Fruit fly (Drosophila melanogaster): ENCODE results near the gene CG4161.

The CG4161 gene

DNA sequence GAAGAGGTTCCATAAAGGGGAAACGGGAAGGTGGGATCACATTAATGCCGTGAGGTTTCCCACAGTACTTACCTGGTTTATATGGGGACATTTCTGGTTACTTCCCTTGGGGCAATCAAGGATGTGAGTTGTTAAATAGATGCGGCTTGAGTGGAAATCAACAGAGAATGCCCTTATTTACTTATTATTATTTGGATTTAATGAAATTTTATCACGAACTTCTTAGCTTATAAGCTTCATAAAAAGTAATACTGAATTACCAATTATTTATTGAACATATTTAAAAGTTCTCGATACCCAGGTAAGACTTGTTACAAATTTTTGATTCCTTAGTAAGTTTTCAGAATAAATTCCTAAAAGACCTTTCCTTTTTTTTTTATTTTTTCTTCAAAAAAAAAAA, at the start of gene CG4161:
TSS of gene CG4161 (plus strand) at position 301 of the 400 bp plus-strand sequence.
- no peak for TF ChIP-seq CG17801 (GFP tag; optimal IDR thresholded peaks at IDR 0.05; ENCODE audit: partially characterized antibody)

DNA sequence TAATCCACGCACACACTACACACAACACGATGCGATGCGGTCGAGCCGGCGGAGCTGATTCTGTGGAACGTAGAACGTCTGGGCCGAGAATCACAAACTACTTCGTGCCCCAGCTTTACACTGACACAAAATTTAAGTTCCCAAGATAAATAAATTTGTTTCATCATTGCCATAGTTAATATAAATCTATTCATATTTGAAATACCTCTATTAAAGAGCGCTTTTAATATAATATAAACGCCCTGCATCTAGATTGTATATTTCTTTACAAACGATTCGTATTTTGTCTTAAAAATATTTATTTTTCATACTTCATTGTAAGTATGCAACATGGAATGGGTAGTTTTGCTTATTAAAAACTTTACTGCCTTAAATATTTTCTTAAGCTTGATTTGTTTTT, 47.8 kb upstream of the CG4161 start:
- no peak for TF ChIP-seq CG17801 (GFP tag; optimal IDR thresholded peaks at IDR 0.05; ENCODE audit: partially characterized antibody)

DNA sequence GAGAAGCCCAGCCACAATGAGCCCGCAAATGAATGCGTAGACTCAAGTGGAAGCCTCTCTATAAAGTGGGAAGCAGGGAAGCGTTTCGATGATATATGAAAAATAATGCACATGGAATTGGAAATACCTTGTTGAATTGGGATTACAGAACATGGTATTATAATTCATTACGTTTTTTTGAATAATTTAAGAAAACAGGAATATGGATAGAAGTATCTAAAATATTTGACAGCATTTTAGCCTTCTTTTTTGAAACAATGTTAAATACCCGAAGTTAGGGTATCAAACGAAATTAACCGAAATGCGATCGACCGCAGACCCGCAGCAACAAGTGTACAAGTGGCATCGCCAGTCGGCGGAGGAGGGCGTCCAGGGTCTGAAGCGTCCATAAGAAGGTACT, 47.0 kb upstream of the CG4161 start:
- no peak for TF ChIP-seq CG17801 (GFP tag; optimal IDR thresholded peaks at IDR 0.05; ENCODE audit: partially characterized antibody)

DNA sequence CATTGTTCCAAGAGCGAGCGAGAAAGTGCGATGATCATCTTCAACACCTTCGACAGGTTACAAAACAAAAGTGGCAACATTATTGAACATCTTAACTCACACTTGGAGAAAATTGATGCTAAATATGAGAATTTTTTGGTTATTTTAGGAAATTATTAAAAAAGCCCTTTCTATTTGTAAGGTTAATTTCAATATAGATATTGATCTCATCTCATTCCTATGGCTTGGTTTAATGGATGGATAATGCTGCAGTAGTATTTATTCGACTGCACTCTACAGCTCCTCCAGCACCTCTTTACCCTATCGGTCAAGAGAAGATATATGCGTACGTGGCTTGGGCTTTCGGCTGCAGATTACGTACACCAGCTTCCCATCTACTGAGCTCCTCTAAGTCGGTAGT, 46.4 kb upstream of the CG4161 start:
- no peak for TF ChIP-seq CG17801 (GFP tag; optimal IDR thresholded peaks at IDR 0.05; ENCODE audit: partially characterized antibody)

DNA sequence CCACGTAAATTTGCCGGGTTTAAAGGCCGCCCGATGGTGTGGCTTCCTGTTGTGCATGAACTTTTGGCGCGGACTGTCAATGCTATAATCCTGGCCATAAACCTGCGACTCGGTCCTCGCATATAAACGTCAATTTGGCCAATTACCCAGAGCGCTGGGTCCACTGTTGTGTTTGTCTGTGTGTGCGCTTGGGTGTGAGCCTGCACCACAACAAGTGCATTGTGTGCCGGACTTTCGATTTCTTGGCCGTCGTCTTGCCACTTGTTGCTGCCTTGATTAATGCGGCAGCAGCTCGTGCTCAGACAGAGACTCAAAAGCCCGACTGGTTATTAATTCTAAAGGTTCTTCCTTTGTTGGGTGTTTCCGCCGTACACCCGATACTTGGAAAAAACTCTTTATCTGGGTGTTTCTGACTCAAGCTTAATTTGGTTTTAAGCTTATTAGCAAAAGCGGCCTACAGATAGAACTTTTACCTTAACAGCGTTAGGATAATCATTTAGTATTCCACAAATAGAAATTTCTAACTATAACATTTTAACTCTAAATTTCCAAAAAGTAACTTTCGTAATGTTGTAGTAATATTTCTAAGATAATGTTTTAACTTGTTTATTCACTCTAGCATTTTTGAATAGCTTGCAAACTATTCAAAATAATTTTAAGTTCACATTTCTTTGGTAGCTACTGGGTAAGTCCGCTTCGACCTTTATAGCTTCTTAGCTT, 45.1 kb upstream of the CG4161 start:
- no peak for TF ChIP-seq CG17801 (GFP tag; optimal IDR thresholded peaks at IDR 0.05; ENCODE audit: partially characterized antibody)

DNA sequence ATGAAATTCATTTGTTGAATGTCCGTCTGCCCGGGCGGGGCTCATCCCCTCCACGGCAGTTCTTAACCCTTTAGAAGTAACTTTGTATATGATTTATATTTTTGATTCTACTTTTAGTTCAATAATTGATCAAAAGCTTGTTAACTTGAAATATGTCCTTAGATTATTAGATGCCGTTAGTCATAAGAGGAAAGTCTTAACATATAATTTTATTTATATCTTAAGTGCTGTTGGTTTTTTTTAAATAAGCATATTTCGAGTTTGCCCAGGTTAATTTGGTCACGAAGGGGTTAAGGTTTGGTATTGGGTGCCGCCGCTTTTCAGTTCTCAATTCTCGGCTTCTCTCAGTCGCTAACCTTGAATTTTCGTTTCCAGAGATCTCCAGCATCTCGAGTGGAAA, 44.1 kb upstream of the CG4161 start:
- no peak for TF ChIP-seq CG17801 (GFP tag; optimal IDR thresholded peaks at IDR 0.05; ENCODE audit: partially characterized antibody)

DNA sequence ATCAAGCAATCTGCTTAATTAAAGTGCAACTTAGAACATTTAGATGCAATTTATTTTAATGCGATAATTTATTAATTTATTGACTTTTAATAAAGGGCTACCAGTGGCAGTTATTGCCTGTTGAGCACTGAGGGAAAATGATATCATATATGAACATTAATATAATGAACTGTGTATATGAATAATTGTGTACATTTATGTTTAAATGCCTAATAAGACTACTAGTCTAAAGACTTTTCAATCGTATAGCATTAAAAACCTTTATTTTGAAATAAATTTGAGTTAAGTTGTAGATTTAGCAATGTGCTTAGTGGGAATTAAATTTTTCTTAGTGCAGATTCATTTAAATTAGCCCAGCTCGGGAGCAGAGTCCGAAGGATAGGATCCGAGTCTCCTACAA, 42.7 kb upstream of the CG4161 start:
- TF ChIP-seq CG17801 (GFP tag; optimal IDR thresholded peaks at IDR 0.05; ENCODE audit: partially characterized antibody) = no peak

DNA sequence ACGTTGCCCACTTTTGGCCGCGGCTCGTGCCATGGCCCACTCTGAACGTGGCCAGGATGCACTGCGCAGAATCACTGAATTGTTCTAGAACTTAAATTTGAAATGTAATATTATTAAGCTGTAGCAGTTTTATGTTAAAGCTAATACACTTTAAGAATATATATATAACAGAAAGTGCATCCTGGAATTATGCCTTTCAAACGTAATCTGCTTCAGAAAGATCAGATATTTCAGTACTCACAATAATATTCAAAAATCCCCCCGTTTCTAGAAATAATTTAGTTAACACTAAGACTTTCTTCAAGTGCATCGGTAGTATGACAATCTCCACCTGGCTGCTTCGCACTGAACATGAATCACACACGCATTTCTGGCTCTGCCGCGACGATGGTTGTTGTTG, 40.7 kb upstream of the CG4161 start:
- TF ChIP-seq CG17801 (GFP tag; optimal IDR thresholded peaks at IDR 0.05; ENCODE audit: partially characterized antibody) = no peak

DNA sequence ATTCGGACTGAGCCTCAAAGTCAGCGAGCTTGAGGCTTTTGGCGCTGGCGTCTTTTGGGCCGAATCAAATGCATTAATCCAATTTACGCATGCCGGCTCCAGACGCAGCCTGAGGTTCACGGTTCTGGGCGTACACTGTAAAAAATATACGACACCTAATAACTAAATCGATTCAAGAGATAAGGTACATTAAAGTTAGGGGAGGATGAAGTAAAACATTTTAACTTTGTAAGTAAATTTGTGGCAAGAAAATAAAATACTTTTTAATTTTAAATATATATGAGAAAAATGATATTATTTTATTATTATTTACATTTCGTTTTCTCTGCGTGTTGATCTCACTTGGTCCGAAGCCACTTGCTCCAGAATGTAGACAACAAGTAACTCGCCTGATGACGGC, 36.3 kb upstream of the CG4161 start:
- no peak for TF ChIP-seq CG17801 (GFP tag; optimal IDR thresholded peaks at IDR 0.05; ENCODE audit: partially characterized antibody)

DNA sequence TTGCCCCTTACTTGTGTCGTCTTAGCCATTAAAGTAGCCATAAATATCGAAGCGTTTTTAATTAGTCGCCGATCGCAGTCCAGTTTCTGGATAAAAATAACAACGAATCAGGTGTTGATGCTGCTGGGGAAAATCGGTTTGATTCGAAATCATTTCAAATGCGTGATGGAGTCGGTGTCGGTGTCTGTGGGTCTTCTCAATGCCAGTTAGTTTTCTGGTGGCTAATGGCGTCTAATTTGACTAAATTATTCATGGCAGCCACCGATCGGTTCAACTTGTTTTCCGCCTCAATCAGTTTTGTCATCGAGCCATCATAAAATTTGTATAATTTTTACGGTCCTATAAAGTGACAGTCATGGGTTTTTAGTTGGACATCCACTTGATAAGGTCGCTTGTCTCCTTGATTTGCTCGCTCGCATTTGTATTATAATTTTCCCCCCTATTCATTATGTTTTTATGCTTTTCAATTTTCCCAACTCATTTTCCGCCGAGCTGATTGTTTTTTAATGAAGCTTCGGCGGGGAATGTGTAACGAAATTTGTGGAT, 32.7 kb upstream of the CG4161 start:
- no peak for TF ChIP-seq CG17801 (GFP tag; optimal IDR thresholded peaks at IDR 0.05; ENCODE audit: partially characterized antibody)

DNA sequence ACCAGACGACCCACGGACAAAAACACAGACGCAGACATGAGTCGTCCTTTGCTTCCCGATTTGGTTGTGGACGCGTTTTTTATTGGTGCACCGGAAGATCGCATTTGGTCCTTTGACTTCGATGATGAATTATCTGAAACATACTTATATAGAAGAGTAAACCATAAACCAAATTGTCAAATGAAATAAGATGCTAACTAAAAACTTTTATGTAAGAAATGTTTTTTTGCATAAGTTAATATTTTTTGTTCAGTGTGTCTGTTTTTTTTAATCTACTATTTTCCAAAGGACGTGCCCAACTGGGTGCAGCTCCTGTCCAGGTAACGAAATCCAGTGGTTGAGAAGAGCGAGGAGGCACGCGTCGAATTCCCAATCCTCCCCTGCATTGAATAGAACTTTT, 31.2 kb upstream of the CG4161 start:
- no peak for TF ChIP-seq CG17801 (GFP tag; optimal IDR thresholded peaks at IDR 0.05; ENCODE audit: partially characterized antibody)

DNA sequence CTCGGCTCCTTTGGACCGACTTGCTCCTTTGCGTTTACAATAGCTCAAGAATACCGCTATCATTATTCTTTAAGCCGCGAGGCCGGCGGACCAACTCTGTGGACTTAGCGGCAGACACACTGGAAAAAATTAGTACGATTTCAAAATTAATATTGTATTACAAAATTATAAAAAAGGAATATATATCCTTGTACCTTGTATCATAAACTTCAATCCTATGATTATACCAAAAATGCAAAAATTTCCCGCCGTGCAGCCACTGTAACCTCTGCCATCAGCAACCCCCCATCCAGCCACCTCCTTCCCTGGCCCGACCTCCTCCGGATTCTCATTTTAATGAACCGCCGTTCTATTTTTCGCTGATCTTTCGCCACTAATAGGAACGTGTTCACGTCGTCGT, 28.6 kb upstream of the CG4161 start:
- TF ChIP-seq CG17801 (GFP tag; optimal IDR thresholded peaks at IDR 0.05; ENCODE audit: partially characterized antibody) = no peak

DNA sequence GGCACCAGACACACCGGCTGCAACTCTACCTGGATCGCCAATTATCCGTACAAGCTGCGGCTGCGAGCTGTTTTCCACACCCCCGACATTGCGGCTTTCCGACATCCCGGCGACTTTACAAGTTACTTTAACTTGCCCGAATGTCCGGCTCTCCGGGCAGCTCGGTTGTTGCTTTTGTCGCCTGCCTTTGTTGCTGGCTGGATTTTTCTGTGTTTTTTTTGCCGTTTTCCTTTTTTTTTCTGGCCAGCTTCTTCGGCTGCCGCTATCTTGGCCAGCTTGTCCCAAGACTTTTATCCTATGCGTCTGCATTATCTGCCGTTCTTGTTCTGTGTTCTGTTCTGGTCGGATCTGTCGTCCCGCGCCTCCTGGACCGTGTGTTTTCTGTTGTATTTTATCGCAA, 27.2 kb upstream of the CG4161 start:
- TF ChIP-seq CG17801 (GFP tag; optimal IDR thresholded peaks at IDR 0.05; ENCODE audit: partially characterized antibody) = no peak

DNA sequence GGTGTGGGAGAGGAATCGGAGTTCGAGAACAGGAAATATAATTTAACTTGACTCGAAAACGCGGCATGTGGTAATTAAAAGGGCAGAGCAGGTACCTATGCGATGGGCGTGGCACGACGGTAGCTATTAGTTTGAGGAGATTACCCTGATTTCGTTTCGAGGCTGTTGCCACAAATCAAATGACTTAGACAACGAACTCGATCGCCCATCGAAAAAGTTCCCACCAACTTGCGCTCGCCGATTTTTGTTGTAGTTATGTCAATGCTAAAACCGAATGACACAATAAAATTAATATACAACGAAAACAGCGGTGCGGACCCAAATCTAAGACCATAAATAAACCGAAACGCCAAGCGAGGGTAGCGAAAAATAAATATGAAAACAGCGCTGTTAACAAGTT, 26.1 kb upstream of the CG4161 start:
- TF ChIP-seq CG17801 (GFP tag; optimal IDR thresholded peaks at IDR 0.05; ENCODE audit: partially characterized antibody) = no peak

DNA sequence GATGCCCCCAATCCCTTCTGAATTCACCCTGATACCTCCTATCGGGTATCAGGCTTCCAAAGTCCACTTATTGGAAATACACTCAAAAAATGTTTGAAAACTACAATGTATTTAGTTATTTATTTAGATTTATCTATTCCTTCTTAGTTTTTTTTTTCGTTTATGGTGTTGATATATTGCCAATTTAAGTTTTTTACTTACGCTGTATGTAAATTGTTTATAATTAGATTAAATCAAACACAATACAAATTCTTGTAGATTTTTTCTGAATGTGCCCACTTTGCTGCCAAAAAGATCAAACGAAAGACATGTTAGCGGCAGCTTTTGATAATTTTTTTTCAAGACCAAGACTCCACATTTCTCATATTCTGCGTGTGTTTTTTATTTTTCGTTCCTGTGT, 25.6 kb upstream of the CG4161 start:
- no peak for TF ChIP-seq CG17801 (GFP tag; optimal IDR thresholded peaks at IDR 0.05; ENCODE audit: partially characterized antibody)

DNA sequence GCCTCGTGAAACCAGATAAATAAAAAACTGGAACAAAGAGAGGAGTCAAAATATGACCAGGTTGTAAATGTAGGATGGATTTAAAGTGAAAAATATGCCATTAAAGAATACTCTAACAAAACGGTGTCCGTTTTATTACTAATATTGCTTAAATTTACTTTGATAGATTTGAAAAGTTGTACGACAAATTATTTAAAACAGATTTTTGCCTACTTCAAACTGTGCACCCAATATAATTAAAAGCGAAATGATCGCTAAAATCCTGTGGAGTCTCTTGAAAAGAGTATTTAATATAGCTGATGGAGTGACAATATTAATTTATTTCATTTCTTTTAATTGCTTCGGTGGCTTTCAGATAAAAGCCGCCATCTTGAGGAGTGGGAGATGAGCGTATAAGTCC, 24.0 kb upstream of the CG4161 start:
- TF ChIP-seq CG17801 (GFP tag; optimal IDR thresholded peaks at IDR 0.05; ENCODE audit: partially characterized antibody) = no peak

DNA sequence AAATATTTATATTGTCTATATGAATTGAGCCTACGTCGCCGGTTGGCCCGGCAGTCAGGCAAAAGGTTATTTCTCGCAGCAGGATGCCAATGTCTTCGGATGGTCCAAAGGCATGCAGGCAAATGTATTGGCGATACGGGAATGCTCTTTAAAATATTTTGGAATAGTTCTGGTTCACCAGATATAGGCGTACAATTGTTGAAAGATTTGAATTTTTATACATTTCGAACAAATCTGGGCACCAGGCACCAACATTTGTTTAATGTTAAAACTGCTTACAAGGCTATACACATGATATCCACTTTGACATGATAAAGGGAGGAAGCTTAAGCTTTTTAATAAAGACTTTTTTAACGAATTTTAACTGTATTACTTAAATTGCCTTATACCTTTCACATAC, 22.9 kb upstream of the CG4161 start:
- TF ChIP-seq CG17801 (GFP tag; optimal IDR thresholded peaks at IDR 0.05; ENCODE audit: partially characterized antibody) = no peak

Data from ovary, adult (tissue).